Worm (Caenorhabditis elegans) whole organism, L1 larva: ENCODE results near the gene xpd-1.

Source experiments
- ces-1 ChIP-seq: fragments of 150-350 bp; optimal IDR thresholded peaks from 2 replicates; lab custom pipeline; 2014; ENCODE audit warnings: missing biosample characterization, missing genetic modification reagents, missing genetic modification characterization
- efl-1 ChIP-seq, 4 experiments: fragments of 150-350 bp; optimal IDR thresholded peaks in 3 of 4; peaks in 1 of 4; 1 replicate in 1 of 4; 2 replicates in 3 of 4; lab custom pipeline; 2014; ENCODE audit warnings: missing biosample characterization in 2 of 4, missing genetic modification characterization in 2 of 4, missing genetic modification reagents in 2 of 4
- lin-13 ChIP-seq: fragments of 150-350 bp; optimal IDR thresholded peaks from 2 replicates; lab custom pipeline; 2014; ENCODE audit warnings: missing biosample characterization, missing genetic modification reagents, missing genetic modification characterization
- mep-1 ChIP-seq: fragments of 150-350 bp; optimal IDR thresholded peaks from 2 replicates; lab custom pipeline; 2014; ENCODE audit warnings: missing biosample characterization, missing genetic modification characterization
- nhr-85 ChIP-seq: sonication (generic microtip); peaks from one replicate; lab custom pipeline; 2016; ENCODE audit warnings: missing genetic modification characterization, inconsistent platforms, missing compliant biosample characterization
- nhr-90 ChIP-seq: sonication (generic microtip); optimal IDR thresholded peaks from 2 replicates; lab custom pipeline; 2016; ENCODE audit warnings: mild to moderate bottlenecking, missing genetic modification characterization, missing compliant biosample characterization; ENCODE audit not compliant: poor library complexity
- pax-3 ChIP-seq: fragments of 200-800 bp; sonication (Bioruptor generic); optimal IDR thresholded peaks from 2 replicates; lab custom pipeline; 2018; ENCODE audit warnings: mild to moderate bottlenecking, missing genetic modification characterization, moderate library complexity, missing compliant biosample characterization
- pqm-1 ChIP-seq: sonication (generic microtip); optimal IDR thresholded peaks from 3 replicates; lab custom pipeline; 2017; ENCODE audit warnings: missing biosample characterization, missing genetic modification characterization
- snpc-4 ChIP-seq: fragments of 150-350 bp; optimal IDR thresholded peaks from 2 replicates; lab custom pipeline; 2014; ENCODE audit warnings: missing biosample characterization, missing genetic modification characterization
- snu-23 ChIP-seq: sonication (generic microtip); optimal IDR thresholded peaks from 2 replicates; lab custom pipeline; 2016; ENCODE audit warnings: missing genetic modification characterization, missing compliant biosample characterization
- sptf-1 ChIP-seq: fragments of 150-350 bp; optimal IDR thresholded peaks from 2 replicates; lab custom pipeline; 2014; ENCODE audit warnings: missing biosample characterization, missing genetic modification characterization
- tbx-2 ChIP-seq: sonication (generic microtip); optimal IDR thresholded peaks from 2 replicates; lab custom pipeline; 2016; ENCODE audit warnings: missing genetic modification characterization, missing compliant biosample characterization
- tlp-1 ChIP-seq: fragments of 150-350 bp; optimal IDR thresholded peaks from 2 replicates; lab custom pipeline; 2014; ENCODE audit warnings: missing biosample characterization, missing genetic modification characterization
- vab-15 ChIP-seq: sonication (generic microtip); optimal IDR thresholded peaks from 2 replicates; lab custom pipeline; 2017; ENCODE audit warnings: missing genotype, mild to moderate bottlenecking, missing genetic modification characterization, missing compliant biosample characterization
- zag-1 ChIP-seq: fragments of 150-350 bp; optimal IDR thresholded peaks from 2 replicates; lab custom pipeline; 2014; ENCODE audit warnings: missing biosample characterization, missing genetic modification characterization
- ztf-11 ChIP-seq, 2 experiments: sonication (generic microtip); optimal IDR thresholded peaks; 2 replicates each; lab custom pipeline; 2016 to 2017; ENCODE audit warnings: missing genetic modification characterization in 2 of 2, missing biosample characterization in 1 of 2, missing compliant biosample characterization in 1 of 2

The xpd-1 gene

DNA sequence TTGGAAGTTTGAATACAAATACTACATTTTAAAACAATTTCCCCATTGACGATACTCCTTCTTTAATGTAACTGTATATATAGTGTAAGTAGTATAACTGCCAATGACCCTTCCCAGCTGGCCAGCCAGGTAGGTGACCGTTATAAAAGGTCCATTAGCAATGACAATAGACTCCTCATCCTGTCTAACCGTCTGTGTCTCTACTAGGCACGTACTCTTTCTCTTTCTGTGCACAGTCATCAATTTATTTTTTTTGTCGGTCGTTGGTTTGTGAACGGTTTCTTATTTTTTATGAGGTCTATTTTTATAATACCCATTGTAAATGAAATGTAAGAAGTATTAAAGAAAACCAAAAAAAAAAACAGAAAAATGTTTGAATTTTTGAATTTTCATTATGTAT lies 39.7 kb downstream of the xpd-1 start (continued):
- no peak for TF ChIP-seq tbx-2 (tag; lab: Kevin White, UChicago)
- TF ChIP-seq pax-3 (tag; lab: Kevin White, UChicago) = no peak
- TF ChIP-seq ztf-11 (tag; optimal IDR thresholded peaks at IDR 0.05; lab: Kevin White, UChicago) = no peak
- TF ChIP-seq pqm-1 = no peak
- TF ChIP-seq snu-23 (GFP tag; lab: Kevin White, UChicago) = no peak

DNA sequence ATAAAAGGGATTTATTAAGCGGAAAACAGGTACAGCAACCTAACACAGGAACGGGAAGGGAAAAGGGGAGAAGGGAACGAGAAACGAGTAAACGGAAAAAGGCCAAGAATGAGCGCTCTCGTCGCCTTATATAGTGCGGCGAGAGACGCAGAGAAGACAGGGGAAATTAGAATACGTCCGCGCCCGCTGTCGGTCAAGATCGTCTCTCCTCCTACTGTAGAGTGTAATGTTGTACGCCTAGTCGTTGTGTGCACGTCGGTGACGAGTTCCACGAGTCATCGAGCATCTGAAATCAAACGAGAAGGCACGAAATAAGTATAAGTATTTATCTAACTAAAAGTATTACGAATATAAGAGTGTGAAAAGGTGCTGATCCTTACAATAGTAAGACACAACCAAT lies 46.3 kb downstream of the xpd-1 start:
- TF ChIP-seq zag-1 (tag; lab: Kevin White, UChicago) = no peak

DNA sequence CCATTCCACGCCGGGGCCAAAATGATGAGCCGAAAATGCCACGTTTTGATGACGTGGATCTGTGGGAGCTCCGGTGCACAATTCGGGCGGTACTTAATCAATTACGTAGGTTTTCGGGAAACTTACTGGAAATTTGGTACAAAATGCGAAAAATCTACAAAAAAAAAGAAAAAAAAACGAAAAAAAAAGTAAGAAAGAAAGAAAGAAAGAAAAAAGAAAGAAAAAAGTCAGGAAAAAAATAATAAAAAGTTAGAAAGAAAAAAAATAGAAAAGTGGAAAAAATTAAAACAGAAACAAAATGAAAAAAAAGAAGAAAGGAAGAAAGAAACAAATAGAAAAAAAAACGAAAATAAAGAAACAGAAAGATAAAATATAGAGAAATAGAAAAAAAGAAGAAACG lies 48.0 kb downstream of the xpd-1 start:
- no peak for TF ChIP-seq lin-13 (GFP tag; lab: Kevin White, UChicago)
- TF ChIP-seq sptf-1 (tag; lab: Kevin White, UChicago) = peak; percentile 25

DNA sequence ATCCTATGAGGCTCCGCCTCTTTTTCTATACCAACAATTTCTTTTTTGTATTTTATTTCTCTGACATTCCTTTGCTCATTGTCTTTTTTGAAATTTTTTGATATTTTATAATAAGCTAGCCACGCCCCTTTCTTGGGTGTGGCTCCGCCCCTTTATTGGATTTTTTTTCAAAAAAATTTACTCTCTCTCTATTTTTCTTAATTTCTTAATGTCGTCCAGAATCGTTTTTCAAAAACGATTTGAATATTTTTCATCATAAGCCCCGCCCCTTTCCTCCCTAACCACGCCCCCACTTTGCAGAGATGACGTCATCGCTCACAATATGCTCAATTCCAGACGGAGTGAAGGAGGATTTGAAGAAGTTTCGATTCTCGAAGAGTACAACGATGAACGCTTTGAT lies 50.3 kb downstream of the xpd-1 start, which contains the start of gene Y50D7A.10:
TSS of gene Y50D7A.10 (plus strand) at position 301 of the 400 bp plus-strand sequence.
- peak; percentile 12 for TF ChIP-seq nhr-85 (tag; lab: Kevin White, UChicago)
- no peak for TF ChIP-seq vab-15 (tag; lab: Kevin White, UChicago)
- TF ChIP-seq tlp-1 (tag; lab: Kevin White, UChicago) = no peak
- TF ChIP-seq efl-1 (optimal IDR thresholded peaks at IDR 0.05; lab: Kevin White, UChicago) = no peak
- no peak for TF ChIP-seq efl-1 (GFP tag; optimal IDR thresholded peaks at IDR 0.05 in 1 of 2; lab: Kevin White, UChicago)
- TF ChIP-seq ces-1 (GFP tag; lab: Kevin White, UChicago) = no peak
- no peak for TF ChIP-seq snpc-4 (tag; lab: Kevin White, UChicago)
- TF ChIP-seq mep-1 (tag; lab: Kevin White, UChicago) = no peak
- TF ChIP-seq nhr-90 = no peak
